Fruit fly (Drosophila melanogaster): Measurements from ENCODE around the gene CG7115.

- no peak for TF ChIP-seq CG12071 (GFP tag; optimal IDR thresholded peaks at IDR 0.05)
- TF ChIP-seq Taf1 (GFP tag; IDR thresholded peaks at IDR 0.05) = no peak
- no peak for TF ChIP-seq Jarid2 (GFP tag; optimal IDR thresholded peaks at IDR 0.05)
- no peak for TF ChIP-seq crol (GFP tag; IDR thresholded peaks at IDR 0.05)
- TF ChIP-seq slou (GFP tag; optimal IDR thresholded peaks at IDR 0.05) = no peak
- no peak for TF ChIP-seq hkb (optimal IDR thresholded peaks at IDR 0.05)
- no peak for TF ChIP-seq hkb (GFP tag; IDR thresholded peaks at IDR 0.05)
- TF ChIP-seq zf30C (GFP tag; optimal IDR thresholded peaks at IDR 0.05) = no peak
- TF ChIP-seq CG18011 (GFP tag; optimal IDR thresholded peaks at IDR 0.05) = no peak
- no peak for TF ChIP-seq CG4328 (GFP tag; optimal IDR thresholded peaks at IDR 0.05)
- no peak for TF ChIP-seq BEAF-32 (GFP tag; optimal IDR thresholded peaks at IDR 0.05)
- no peak for TF ChIP-seq Lpt (GFP tag; optimal IDR thresholded peaks at IDR 0.05)
- no peak for TF ChIP-seq CG1832 (GFP tag; optimal IDR thresholded peaks at IDR 0.05)
Observed at dm6 chr2L:7833238-7833637, 12.3 kb downstream of the CG7115 start.
